Fruit fly (Drosophila melanogaster) whole organism, embryonic: ENCODE data around the gene sky.
A peak's percentile ranks its signal among the peaks of the same experiment; 100 is the strongest.

Experiments
- CG12104 ChIP-seq: fragments of 200-800 bp; sonication (Bioruptor generic); optimal IDR thresholded peaks from 3 replicates; lab custom pipeline; 2016; ENCODE audit warnings: missing biosample characterization, missing genetic modification characterization
- CG14667 ChIP-seq: fragments of 200-800 bp; sonication (Bioruptor generic); IDR thresholded peaks from 2 replicates; pipeline ENCODE4 v1.3.6; 2022; ENCODE audit warnings: missing biosample characterization, missing genetic modification characterization
- CG17186 ChIP-seq: fragments of 200-800 bp; sonication (Bioruptor generic); optimal IDR thresholded peaks from 3 replicates; lab custom pipeline; 2017; ENCODE audit warnings: missing biosample characterization, missing genetic modification reagents, missing genetic modification characterization
- CG17385 ChIP-seq: fragments of 200-800 bp; sonication (Bioruptor generic); optimal IDR thresholded peaks from 3 replicates; lab custom pipeline; 2018; ENCODE audit warnings: missing biosample characterization, mild to moderate bottlenecking, missing genetic modification characterization
- CG18011 ChIP-seq: fragments of 200-800 bp; sonication (Bioruptor generic); optimal IDR thresholded peaks from 2 replicates; lab custom pipeline; 2017; ENCODE audit warnings: missing biosample characterization, missing genetic modification characterization, mild to moderate bottlenecking, moderate library complexity, missing genotype
- CG3281 ChIP-seq: fragments of 200-800 bp; sonication (Bioruptor generic); optimal IDR thresholded peaks from 3 replicates; lab custom pipeline; 2017; ENCODE audit warnings: missing biosample characterization, mild to moderate bottlenecking, missing genetic modification characterization
- CG34224 ChIP-seq: fragments of 200-800 bp; sonication (Bioruptor generic); IDR thresholded peaks from 3 replicates; pipeline ENCODE4 v1.3.6; 2022; ENCODE audit warnings: missing biosample characterization, missing genetic modification characterization; ENCODE audit not compliant: partially characterized antibody
- CG34422 ChIP-seq: fragments of 200-800 bp; sonication (Bioruptor generic); IDR thresholded peaks from 3 replicates; pipeline ENCODE4 v1.3.6; 2022; ENCODE audit warnings: missing biosample characterization, missing genetic modification characterization
- CG4404 ChIP-seq: fragments of 200-800 bp; sonication (Bioruptor generic); IDR thresholded peaks from 2 replicates; pipeline ENCODE4 v1.3.6; 2022; ENCODE audit warnings: missing biosample characterization, missing genetic modification characterization
- CG4730 ChIP-seq: fragments of 200-800 bp; sonication (Bioruptor generic); IDR thresholded peaks from 2 replicates; pipeline ENCODE4 v1.3.6; 2022; ENCODE audit warnings: missing biosample characterization, missing genetic modification characterization
- CG7987 ChIP-seq: fragments of 200-800 bp; sonication (Bioruptor generic); optimal IDR thresholded peaks from 2 replicates; lab custom pipeline; 2018; ENCODE audit warnings: missing biosample characterization, mild to moderate bottlenecking, missing genetic modification characterization, moderate library complexity
- CG9817 ChIP-seq: fragments of 200-800 bp; sonication (Bioruptor generic); optimal IDR thresholded peaks from 2 replicates; lab custom pipeline; 2018; ENCODE audit warnings: missing biosample characterization, mild to moderate bottlenecking, missing genetic modification characterization, moderate library complexity
- CHES-1-like ChIP-seq: fragments of 200-800 bp; sonication (Bioruptor generic); optimal IDR thresholded peaks from 2 replicates; lab custom pipeline; 2016; ENCODE audit warnings: missing biosample characterization, missing genetic modification characterization
- CkIIα-i1 ChIP-seq: fragments of 200-800 bp; sonication (Bioruptor generic); IDR thresholded peaks from 2 replicates; pipeline ENCODE4 v1.3.6; 2022; ENCODE audit warnings: missing biosample characterization, missing genetic modification characterization
- CoRest ChIP-seq: fragments of 200-800 bp; sonication (Bioruptor generic); optimal IDR thresholded peaks from 3 replicates; lab custom pipeline; 2018; ENCODE audit warnings: missing biosample characterization, mild to moderate bottlenecking, missing genetic modification characterization, moderate library complexity
- Dad ChIP-seq: fragments of 200-800 bp; sonication (Bioruptor generic); optimal IDR thresholded peaks from 3 replicates; lab custom pipeline; 2016; ENCODE audit warnings: missing biosample characterization, missing genetic modification characterization
- Dip2 ChIP-seq: fragments of 200-800 bp; sonication (Bioruptor generic); IDR thresholded peaks from 2 replicates; pipeline ENCODE4 v1.3.6; 2022; ENCODE audit warnings: missing biosample characterization, missing genetic modification characterization
- Fer1 ChIP-seq: fragments of 200-800 bp; sonication (Bioruptor generic); optimal IDR thresholded peaks from 2 replicates; lab custom pipeline; 2017; ENCODE audit warnings: missing biosample characterization, mild to moderate bottlenecking, missing genetic modification characterization
- H15 ChIP-seq: fragments of 200-800 bp; sonication (Bioruptor generic); IDR thresholded peaks from 3 replicates; pipeline ENCODE4 v1.3.6; 2022; ENCODE audit warnings: missing biosample characterization, missing genetic modification characterization
- Hr39 ChIP-seq: fragments of >200 bp; optimal IDR thresholded peaks from 2 replicates; lab custom pipeline; 2017
- Jarid2 ChIP-seq: fragments of 200-800 bp; sonication (Bioruptor generic); optimal IDR thresholded peaks from 3 replicates; lab custom pipeline; 2017; ENCODE audit warnings: mild to moderate bottlenecking, missing biosample characterization, missing genetic modification reagents, missing genetic modification characterization
- NFAT ChIP-seq: fragments of 200-800 bp; sonication (Bioruptor generic); IDR thresholded peaks from 2 replicates; pipeline ENCODE4 v1.3.6; 2022; ENCODE audit warnings: missing biosample characterization, missing genetic modification characterization
- Opbp ChIP-seq: fragments of 200-800 bp; sonication (Bioruptor generic); IDR thresholded peaks from 3 replicates; pipeline ENCODE4 v1.3.6; 2022; ENCODE audit warnings: missing biosample characterization, missing genetic modification characterization; ENCODE audit not compliant: partially characterized antibody
- Optix ChIP-seq: fragments of 200-800 bp; sonication (Bioruptor generic); IDR thresholded peaks from 3 replicates; pipeline ENCODE4 v1.3.6; 2022; ENCODE audit warnings: missing biosample characterization, missing genetic modification characterization
- Sox102F ChIP-seq: fragments of 200-800 bp; sonication (Bioruptor generic); optimal IDR thresholded peaks from 2 replicates; lab custom pipeline; 2018; ENCODE audit warnings: missing biosample characterization, mild to moderate bottlenecking, missing genetic modification characterization, moderate library complexity
- Ssrp ChIP-seq: fragments of 200-800 bp; sonication (Bioruptor generic); optimal IDR thresholded peaks from 2 replicates; lab custom pipeline; 2018; ENCODE audit warnings: missing biosample characterization, mild to moderate bottlenecking, missing genetic modification characterization, moderate library complexity
- TFAM ChIP-seq: fragments of 200-800 bp; sonication (Bioruptor generic); optimal IDR thresholded peaks from 2 replicates; lab custom pipeline; 2017; ENCODE audit warnings: missing biosample characterization, missing genetic modification characterization, inconsistent platforms
- bab2 ChIP-seq: fragments of 200-800 bp; sonication (Bioruptor generic); optimal IDR thresholded peaks from 2 replicates; lab custom pipeline; 2016; ENCODE audit warnings: missing biosample characterization, missing genetic modification characterization
- br ChIP-seq: fragments of >200 bp; optimal IDR thresholded peaks from 2 replicates; lab custom pipeline; 2017
- disco-r ChIP-seq: fragments of 200-800 bp; sonication (Bioruptor generic); optimal IDR thresholded peaks from 2 replicates; lab custom pipeline; 2016; ENCODE audit warnings: missing biosample characterization, missing genetic modification characterization
- dysf ChIP-seq: fragments of 200-800 bp; sonication (Bioruptor generic); IDR thresholded peaks from 3 replicates; pipeline ENCODE4 v1.3.6; 2022; ENCODE audit warnings: missing biosample characterization, missing genetic modification characterization
- ems ChIP-seq: fragments of 200-800 bp; sonication (Bioruptor generic); optimal IDR thresholded peaks from 3 replicates; lab custom pipeline; 2016; ENCODE audit warnings: missing biosample characterization, missing genetic modification characterization
- fru ChIP-seq: fragments of >200 bp; optimal IDR thresholded peaks from 2 replicates; lab custom pipeline; 2017
- her ChIP-seq: fragments of 200-800 bp; sonication (Bioruptor generic); optimal IDR thresholded peaks from 2 replicates; lab custom pipeline; 2016; ENCODE audit warnings: missing biosample characterization, missing genetic modification characterization
- insv ChIP-seq, 2 experiments: fragments of 200-800 bp; sonication (Bioruptor generic); optimal IDR thresholded peaks; 3 replicates each; lab custom pipeline; 2016 to 2018; ENCODE audit warnings: missing biosample characterization in 2 of 2, missing genetic modification characterization in 2 of 2
- inv ChIP-seq: fragments of 200-800 bp; sonication (Bioruptor generic); IDR thresholded peaks from 2 replicates; pipeline ENCODE4 v1.3.6; 2022; ENCODE audit warnings: missing biosample characterization, missing genetic modification characterization; ENCODE audit not compliant: partially characterized antibody
- lola ChIP-seq, 3 experiments: fragments of >200 bp in 2 of 3; fragments of 200-800 bp in 1 of 3; sonication (Bioruptor generic) in 1 of 3; optimal IDR thresholded peaks; 2 replicates each; lab custom pipeline; 2017 to 2019; ENCODE audit warnings: missing biosample characterization in 3 of 3, missing genetic modification characterization in 3 of 3, mild to moderate bottlenecking in 1 of 3, moderate library complexity in 1 of 3
- mirr ChIP-seq: fragments of 200-800 bp; sonication (Bioruptor generic); optimal IDR thresholded peaks from 3 replicates; lab custom pipeline; 2018; ENCODE audit warnings: missing biosample characterization, mild to moderate bottlenecking, missing genetic modification characterization
- nmo ChIP-seq: fragments of 200-800 bp; sonication (Bioruptor generic); optimal IDR thresholded peaks from 2 replicates; lab custom pipeline; 2018; ENCODE audit warnings: missing biosample characterization, mild to moderate bottlenecking, missing genetic modification characterization, moderate library complexity
- pb ChIP-seq: fragments of 200-800 bp; sonication (Bioruptor generic); optimal IDR thresholded peaks from 3 replicates; lab custom pipeline; 2016; ENCODE audit warnings: missing biosample characterization, missing genetic modification characterization
- ro ChIP-seq: fragments of 200-800 bp; sonication (Bioruptor generic); IDR thresholded peaks from 2 replicates; pipeline ENCODE4 v1.3.6; 2022; ENCODE audit warnings: missing biosample characterization, missing genetic modification characterization
- schlank ChIP-seq: fragments of 200-800 bp; sonication (Bioruptor generic); optimal IDR thresholded peaks from 2 replicates; lab custom pipeline; 2018; ENCODE audit warnings: missing biosample characterization, mild to moderate bottlenecking, missing genetic modification characterization
- sens-2 ChIP-seq: fragments of 200-800 bp; sonication (Bioruptor generic); IDR thresholded peaks from 2 replicates; pipeline ENCODE4 v1.3.6; 2022; ENCODE audit warnings: missing biosample characterization, missing genetic modification characterization
- sim ChIP-seq: fragments of 200-800 bp; sonication (Bioruptor generic); IDR thresholded peaks from 2 replicates; pipeline ENCODE4 v1.3.6; 2022; ENCODE audit warnings: missing biosample characterization, missing genetic modification characterization
- sisA ChIP-seq: fragments of 200-800 bp; sonication (Bioruptor generic); IDR thresholded peaks from 2 replicates; pipeline ENCODE4 v1.3.6; 2022; ENCODE audit warnings: missing biosample characterization, missing genetic modification characterization
- trem ChIP-seq: fragments of 200-800 bp; optimal IDR thresholded peaks from 3 replicates; lab custom pipeline; 2019; ENCODE audit warnings: missing biosample characterization, mild to moderate bottlenecking, missing genetic modification characterization, moderate library complexity
- usp ChIP-seq: fragments of >200 bp; optimal IDR thresholded peaks from 2 replicates; lab custom pipeline; 2017; ENCODE audit warnings: missing biosample characterization, missing genetic modification characterization
- zen ChIP-seq: fragments of 200-800 bp; sonication (Bioruptor generic); optimal IDR thresholded peaks from 3 replicates; lab custom pipeline; 2018; ENCODE audit warnings: missing biosample characterization, mild to moderate bottlenecking, missing genetic modification characterization, moderate library complexity
- zfh2 ChIP-seq: fragments of 200-800 bp; sonication (Bioruptor generic); optimal IDR thresholded peaks from 2 replicates; lab custom pipeline; 2016; ENCODE audit warnings: missing biosample characterization, missing genetic modification characterization

sky gene

DNA sequence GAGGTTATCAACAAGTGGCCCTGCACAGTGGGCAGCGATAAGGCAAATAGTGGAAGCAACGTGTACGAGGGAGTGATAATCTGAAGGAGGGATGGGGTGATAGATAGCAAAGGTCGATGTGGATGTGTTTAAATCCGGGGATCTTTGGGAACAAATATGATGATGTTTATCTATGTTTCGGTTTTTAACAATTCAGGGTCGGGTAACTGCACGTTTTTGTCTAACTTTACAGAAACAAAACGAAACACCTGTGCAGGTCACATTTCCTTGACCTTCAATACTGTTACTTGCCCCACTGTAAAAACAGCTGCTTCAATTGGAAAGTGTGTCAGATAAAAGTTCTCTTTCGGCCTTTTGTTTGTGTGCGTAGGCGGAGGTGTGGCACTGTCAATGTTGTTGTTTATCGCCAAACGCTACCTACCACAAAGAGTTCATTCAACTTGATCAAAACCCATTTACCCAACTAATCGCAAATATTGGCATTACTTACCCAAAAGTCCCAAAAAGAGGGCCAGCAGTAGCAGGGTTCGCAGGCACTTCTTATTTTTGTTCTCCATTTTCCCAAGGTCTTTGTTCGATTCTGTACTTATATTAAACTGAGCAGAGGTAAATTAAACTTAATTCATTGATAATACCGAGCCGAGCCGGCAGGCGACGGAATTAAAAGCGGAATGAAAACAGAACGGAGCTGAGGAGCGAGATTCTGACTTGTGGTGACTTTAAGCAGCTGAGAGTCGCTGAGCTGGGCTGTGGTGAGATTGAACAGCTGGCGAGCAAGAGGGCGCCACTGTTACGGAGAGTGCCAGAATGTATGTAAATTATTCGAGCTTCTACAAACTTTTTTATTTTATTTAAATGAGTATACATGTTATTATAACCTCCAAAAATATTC, 3.7 kb upstream of the sky start, which contains the start of gene Mtp (continued):
- TF ChIP-seq CG34224 (GFP tag; lab: Robert Waterston, UW), result peak; percentile 32; the same call in 2 of the 3 replicates
- no peak for TF ChIP-seq CG4730 (GFP tag; lab: Robert Waterston, UW)
- peak; percentile 77 for TF ChIP-seq bab2 (GFP tag; lab: Kevin White, UChicago)
- peak; percentile 76 for TF ChIP-seq ems (GFP tag; lab: Kevin White, UChicago)
- peak; percentile 47 for TF ChIP-seq Dad
- no peak for TF ChIP-seq Hr39 (lab: Kevin White, UChicago)
- peak; percentile 81 for TF ChIP-seq pb (GFP tag; lab: Kevin White, UChicago)
- no peak for TF ChIP-seq zen (tag; lab: Kevin White, UChicago)
- peak; percentile 81 for TF ChIP-seq Optix (GFP tag; lab: Robert Waterston, UW)
- TF ChIP-seq Sox102F (GFP tag; lab: Kevin White, UChicago), result peak; percentile 77
- TF ChIP-seq usp, result no peak
- TF ChIP-seq inv, result no peak
- no peak for TF ChIP-seq Dip2 (GFP tag; lab: Robert Waterston, UW)
- peak in 1 of 2 experiments; percentile 10 for TF ChIP-seq insv (GFP tag; optimal IDR thresholded peaks at IDR 0.05; lab: Kevin White, UChicago)
- TF ChIP-seq ro, result peak; percentile 40; the same call in 1 of the 2 replicates
- TF ChIP-seq CHES-1-like (GFP tag; lab: Kevin White, UChicago), result peak; percentile 86
- no peak for TF ChIP-seq Jarid2
- TF ChIP-seq her (GFP tag; lab: Kevin White, UChicago), result peak; percentile 77
- TF ChIP-seq CkIIα-i1 (GFP tag; lab: Robert Waterston, UW), result no peak
- TF ChIP-seq lola (GFP tag; optimal IDR thresholded peaks at IDR 0.05; lab: Kevin White, UChicago), result peak in 1 of 3 experiments; percentile 79
- TF ChIP-seq CG12104 (GFP tag; lab: Kevin White, UChicago), result peak; percentile 79
- peak; percentile 45; the same call in 1 of the 2 replicates for TF ChIP-seq sim (GFP tag; lab: Robert Waterston, UW)
- peak; percentile 81 for TF ChIP-seq nmo (GFP tag; lab: Kevin White, UChicago)
- TF ChIP-seq zfh2, result peak; percentile 74
- no peak for TF ChIP-seq br (lab: Kevin White, UChicago)
- TF ChIP-seq schlank (tag; lab: Kevin White, UChicago), result peak; percentile 57
- TF ChIP-seq fru (lab: Kevin White, UChicago), result no peak
- peak; percentile 30; the same call in 1 of the 3 replicates for TF ChIP-seq CG34422 (GFP tag; lab: Robert Waterston, UW)
- peak; percentile 67 for TF ChIP-seq sisA (GFP tag; lab: Robert Waterston, UW)
- peak; percentile 71 for TF ChIP-seq CG17385 (GFP tag; lab: Kevin White, UChicago)
- TF ChIP-seq CG4404 (GFP tag; lab: Robert Waterston, UW), result peak; percentile 53; the same call in 1 of the 2 replicates
- peak; percentile 73 for TF ChIP-seq Ssrp (tag; lab: Kevin White, UChicago)
- TF ChIP-seq CoRest, result peak; percentile 80
- no peak for TF ChIP-seq mirr (GFP tag; lab: Kevin White, UChicago)
- peak; percentile 53 for TF ChIP-seq CG3281 (GFP tag; lab: Kevin White, UChicago)
- peak; percentile 61 for TF ChIP-seq CG9817 (tag; lab: Kevin White, UChicago)
- no peak for TF ChIP-seq CG7987
- peak; percentile 42; the same call in 1 of the 3 replicates for TF ChIP-seq Opbp (GFP tag; lab: Robert Waterston, UW)
- no peak for TF ChIP-seq CG17186
- TF ChIP-seq CG14667 (GFP tag; lab: Robert Waterston, UW), result no peak
- peak; percentile 24 for TF ChIP-seq CG18011 (GFP tag; lab: Kevin White, UChicago)
- peak; percentile 76 for TF ChIP-seq dysf (GFP tag; lab: Robert Waterston, UW)
- peak; percentile 50 for TF ChIP-seq sens-2 (GFP tag; lab: Robert Waterston, UW)
- no peak for TF ChIP-seq NFAT (GFP tag; lab: Robert Waterston, UW)
- peak; percentile 46 for TF ChIP-seq trem (tag; lab: Kevin White, UChicago)
- TF ChIP-seq TFAM (GFP tag; lab: Kevin White, UChicago), result no peak
- peak; percentile 18 for TF ChIP-seq disco-r
- TF ChIP-seq Fer1 (GFP tag; lab: Kevin White, UChicago), result peak; percentile 57
- peak; percentile 47; the same call in 1 of the 3 replicates for TF ChIP-seq H15
